Worm (Caenorhabditis elegans) whole organism, early embryonic: ENCODE data around the gene F31F7.2.

Experiments used
- F13C5.2 ChIP-seq: sonication (generic microtip); optimal IDR thresholded peaks from 2 replicates; lab custom pipeline; 2017; ENCODE audit warnings: mild to moderate bottlenecking, missing genetic modification characterization, inconsistent platforms, missing compliant biosample characterization
- ama-1 ChIP-seq: fragments of 150-350 bp; optimal IDR thresholded peaks from 2 replicates; lab custom pipeline; 2014
- ceh-13 ChIP-seq: fragments of 200-800 bp; sonication (Bioruptor generic); optimal IDR thresholded peaks from 2 replicates; lab custom pipeline; 2018; ENCODE audit warnings: mild to moderate bottlenecking, missing genetic modification characterization, missing compliant biosample characterization
- flt-1 ChIP-seq: fragments of 200-800 bp; sonication (Bioruptor generic); IDR thresholded peaks from 2 replicates; pipeline ENCODE4 v1.3.6; 2022; ENCODE audit warnings: missing genetic modification characterization, missing compliant biosample characterization
- scrt-1 ChIP-seq: fragments of 200-800 bp; sonication (Bioruptor generic); IDR thresholded peaks from 2 replicates; pipeline ENCODE4 v1.3.6; 2022; ENCODE audit warnings: missing genetic modification characterization, missing compliant biosample characterization
- sea-1 ChIP-seq: fragments of 200-800 bp; sonication (Bioruptor generic); conservative IDR thresholded peaks from 2 replicates; pipeline ENCODE4 v1.3.6; 2022; ENCODE audit warnings: missing genetic modification characterization, missing compliant biosample characterization
- tbx-11 ChIP-seq: fragments of 200-800 bp; sonication (Bioruptor generic); IDR thresholded peaks from 2 replicates; pipeline ENCODE4 v1.3.6; 2022; ENCODE audit warnings: missing genetic modification characterization, missing compliant biosample characterization

- TF ChIP-seq tbx-11 (GFP tag; lab: Robert Waterston, UW), result no peak
- no peak for TF ChIP-seq ama-1
- no peak for TF ChIP-seq F13C5.2 (tag; lab: Kevin White, UChicago)
- no peak for TF ChIP-seq flt-1
- no peak for TF ChIP-seq ceh-13
- TF ChIP-seq sea-1 (GFP tag; lab: Robert Waterston, UW), result no peak
- TF ChIP-seq scrt-1, result no peak
These were observed 32.8 kb downstream of the F31F7.2 start, which contains the start of gene sago-1 for ce11 chrV:6303471-6303870.
